Worm (Caenorhabditis elegans) whole organism, L4 larva: Measurements from ENCODE around the gene W09D10.5.

Source experiments
- aha-1 ChIP-seq: fragments of 150-350 bp; peaks from one replicate; lab custom pipeline; 2014; ENCODE audit warnings: missing biosample characterization, missing genetic modification characterization
- ceh-20 ChIP-seq: fragments of 200-800 bp; sonication (Bioruptor generic); IDR thresholded peaks from 2 replicates; pipeline ENCODE4 v1.3.6; 2022; ENCODE audit warnings: missing genetic modification reagents, missing genetic modification characterization, missing compliant biosample characterization
- fkh-10 ChIP-seq: fragments of 150-350 bp; optimal IDR thresholded peaks from 2 replicates; lab custom pipeline; 2014; ENCODE audit warnings: missing biosample characterization, missing genetic modification reagents, missing genetic modification characterization
- hif-1 ChIP-seq, 2 experiments: sonication (generic microtip); optimal IDR thresholded peaks; 2 replicates each; lab custom pipeline; 2016 to 2017; ENCODE audit warnings: missing compliant biosample characterization in 2 of 2, missing genetic modification characterization in 2 of 2, missing genetic modification reagents in 2 of 2, missing genotype in 2 of 2, mild to moderate bottlenecking in 1 of 2
- lim-7 ChIP-seq: fragments of 200-800 bp; sonication (Bioruptor generic); IDR thresholded peaks from 2 replicates; pipeline ENCODE4 v1.3.6; 2022; ENCODE audit warnings: missing genetic modification characterization, missing compliant biosample characterization
- madf-9 ChIP-seq: fragments of 200-800 bp; sonication (Bioruptor generic); conservative IDR thresholded peaks from 2 replicates; pipeline ENCODE4 v1.3.6; 2022; ENCODE audit warnings: missing genetic modification reagents, missing genetic modification characterization, missing compliant biosample characterization
- mxl-3 ChIP-seq: fragments of 200-800 bp; sonication (Bioruptor generic); optimal IDR thresholded peaks from 2 replicates; lab custom pipeline; 2018; ENCODE audit warnings: mild to moderate bottlenecking, missing genetic modification characterization, missing compliant biosample characterization
- snpc-1.2 ChIP-seq: fragments of 200-800 bp; sonication (Bioruptor generic); IDR thresholded peaks from 2 replicates; pipeline ENCODE4 v1.3.6; 2022; ENCODE audit warnings: missing genetic modification reagents, missing genetic modification characterization, missing compliant biosample characterization
- spr-1 ChIP-seq: sonication (generic microtip); optimal IDR thresholded peaks from 2 replicates; lab custom pipeline; 2016; ENCODE audit warnings: mild to moderate bottlenecking, missing genetic modification characterization, missing compliant biosample characterization
- tag-97 ChIP-seq: fragments of 200-800 bp; sonication (Bioruptor generic); IDR thresholded peaks from 2 replicates; pipeline ENCODE4 v1.3.6; 2022; ENCODE audit warnings: missing genetic modification characterization, missing compliant biosample characterization
- unc-130 ChIP-seq: sonication (generic microtip); optimal IDR thresholded peaks from 2 replicates; lab custom pipeline; 2016; ENCODE audit warnings: missing genetic modification reagents, missing genetic modification characterization, missing compliant biosample characterization

The W09D10.5 gene

ce11 chrIII:10661292-10661691 lies 50.0 kb downstream of the W09D10.5 start (continued):
- TF ChIP-seq hif-1 (tag; optimal IDR thresholded peaks at IDR 0.05; lab: Kevin White, UChicago) (no peak), unc-130 (no peak), ceh-20 (GFP tag; lab: Robert Waterston, UW) (no peak), aha-1 (tag; lab: Kevin White, UChicago) (peak; percentile 83), snpc-1.2 (GFP tag; lab: Robert Waterston, UW) (no peak), lim-7 (GFP tag; lab: Robert Waterston, UW) (no peak), spr-1 (no peak), mxl-3 (peak; percentile 28), tag-97 (GFP tag; lab: Robert Waterston, UW) (no peak), madf-9 (GFP tag; lab: Robert Waterston, UW) (no peak), fkh-10 (GFP tag; lab: Kevin White, UChicago) (no peak)
